Worm (Caenorhabditis elegans) whole organism, L4 larva: Measurements from ENCODE around the gene xpo-1.

Experiments used
- D1046.2 ChIP-seq: fragments of 200-800 bp; sonication (Bioruptor generic); IDR thresholded peaks from 2 replicates; pipeline ENCODE4 v1.3.6; 2022; ENCODE audit warnings: missing genetic modification characterization, missing compliant biosample characterization
- F26F4.8 ChIP-seq: fragments of 200-800 bp; sonication (Bioruptor generic); conservative IDR thresholded peaks from 2 replicates; pipeline ENCODE4 v1.3.6; 2022; ENCODE audit warnings: missing genetic modification characterization, missing compliant biosample characterization
- F44E2.7 ChIP-seq: fragments of 200-800 bp; sonication (Bioruptor generic); IDR thresholded peaks from 2 replicates; pipeline ENCODE4 v2.1.2; 2022; ENCODE audit warnings: missing genetic modification characterization, missing compliant biosample characterization
- F49E8.2 ChIP-seq: sonication (generic microtip); optimal IDR thresholded peaks from 2 replicates; lab custom pipeline; 2016; ENCODE audit warnings: missing compliant biosample characterization, mild to moderate bottlenecking, missing genetic modification characterization, borderline replicate concordance
- T20F7.1 ChIP-seq: fragments of 200-800 bp; sonication (Bioruptor generic); optimal IDR thresholded peaks from 2 replicates; lab custom pipeline; 2018; ENCODE audit warnings: mild to moderate bottlenecking, missing genetic modification characterization, missing compliant biosample characterization
- Y105C5A.15 ChIP-seq: fragments of 200-800 bp; sonication (Bioruptor generic); IDR thresholded peaks from 2 replicates; pipeline ENCODE4 v1.3.6; 2022; ENCODE audit warnings: missing genetic modification characterization, missing compliant biosample characterization
- Y75B8A.6 ChIP-seq: fragments of 200-800 bp; sonication (Bioruptor generic); IDR thresholded peaks from 2 replicates; pipeline ENCODE4 v1.3.6; 2022; ENCODE audit warnings: missing genetic modification reagents, missing genetic modification characterization, missing compliant biosample characterization
- ZK546.5 ChIP-seq, 2 experiments: sonication (generic microtip); optimal IDR thresholded peaks; 2 replicates each; lab custom pipeline; 2017; ENCODE audit warnings: missing biosample characterization in 2 of 2, missing genetic modification characterization in 2 of 2
- aha-1 ChIP-seq: fragments of 150-350 bp; peaks from one replicate; lab custom pipeline; 2014; ENCODE audit warnings: missing biosample characterization, missing genetic modification characterization
- ama-1 ChIP-seq: fragments of 150-350 bp; optimal IDR thresholded peaks from 2 replicates; lab custom pipeline; 2014; ENCODE audit warnings: inconsistent platforms, mixed read lengths
- arid-1 ChIP-seq: fragments of 200-800 bp; sonication (Bioruptor generic); conservative IDR thresholded peaks from 2 replicates; pipeline ENCODE4 v1.3.6; 2022; ENCODE audit warnings: missing genetic modification reagents, missing genetic modification characterization, missing compliant biosample characterization
- attf-4 ChIP-seq: sonication (generic microtip); optimal IDR thresholded peaks from 3 replicates; lab custom pipeline; 2017; ENCODE audit warnings: missing biosample characterization, missing genetic modification characterization
- ceh-28 ChIP-seq: fragments of 150-350 bp; optimal IDR thresholded peaks from 2 replicates; lab custom pipeline; 2014; ENCODE audit warnings: missing biosample characterization, missing genetic modification reagents, missing genetic modification characterization
- ceh-32 ChIP-seq: sonication (generic microtip); optimal IDR thresholded peaks from 2 replicates; lab custom pipeline; 2016; ENCODE audit warnings: mild to moderate bottlenecking, missing genetic modification characterization, missing compliant biosample characterization; ENCODE audit not compliant: poor library complexity
- ceh-82 ChIP-seq: sonication (generic microtip); optimal IDR thresholded peaks from 2 replicates; lab custom pipeline; 2017; ENCODE audit warnings: missing biosample characterization, missing genetic modification characterization
- ces-1 ChIP-seq: fragments of 150-350 bp; sonication (generic microtip); optimal IDR thresholded peaks from 4 replicates; lab custom pipeline; 2014; ENCODE audit warnings: missing biosample characterization, missing genetic modification reagents, missing genetic modification characterization
- daf-19 ChIP-seq: fragments of 200-800 bp; sonication (Bioruptor generic); conservative IDR thresholded peaks from 2 replicates; pipeline ENCODE4 v1.3.6; 2022; ENCODE audit warnings: missing genetic modification characterization, missing compliant biosample characterization
- dmd-6 ChIP-seq: fragments of 200-800 bp; sonication (Bioruptor generic); IDR thresholded peaks from 2 replicates; pipeline ENCODE4 v1.3.6; 2022; ENCODE audit warnings: missing genetic modification reagents, missing genetic modification characterization, missing compliant biosample characterization
- dmd-8 ChIP-seq: fragments of 200-800 bp; sonication (Bioruptor generic); IDR thresholded peaks from 2 replicates; pipeline ENCODE4 v1.3.6; 2022; ENCODE audit warnings: missing genetic modification characterization, missing compliant biosample characterization
- dmd-9 ChIP-seq: fragments of 200-800 bp; sonication (Bioruptor generic); IDR thresholded peaks from 2 replicates; pipeline ENCODE4 v1.3.6; 2022; ENCODE audit warnings: missing genetic modification reagents, missing genetic modification characterization, missing compliant biosample characterization
- dpl-1 ChIP-seq: fragments of 150-350 bp; optimal IDR thresholded peaks from 2 replicates; lab custom pipeline; 2014; ENCODE audit warnings: missing biosample characterization, missing genetic modification reagents, missing genetic modification characterization
- fkh-10 ChIP-seq: fragments of 150-350 bp; optimal IDR thresholded peaks from 2 replicates; lab custom pipeline; 2014; ENCODE audit warnings: missing biosample characterization, missing genetic modification reagents, missing genetic modification characterization
- fos-1 ChIP-seq: fragments of 150-350 bp; optimal IDR thresholded peaks from 2 replicates; lab custom pipeline; 2014; ENCODE audit warnings: missing biosample characterization, missing genetic modification characterization
- hlh-30 ChIP-seq: sonication (generic microtip); optimal IDR thresholded peaks from 2 replicates; lab custom pipeline; 2017; ENCODE audit warnings: antibody characterized with exemption, mild to moderate bottlenecking, missing genetic modification characterization, missing compliant biosample characterization; ENCODE audit not compliant: insufficient read depth
- lim-7 ChIP-seq: fragments of 200-800 bp; sonication (Bioruptor generic); IDR thresholded peaks from 2 replicates; pipeline ENCODE4 v1.3.6; 2022; ENCODE audit warnings: missing genetic modification characterization, missing compliant biosample characterization
- lin-38 ChIP-seq: fragments of 200-800 bp; sonication (Bioruptor generic); IDR thresholded peaks from 2 replicates; pipeline ENCODE4 v1.3.6; 2022; ENCODE audit warnings: missing genetic modification reagents, missing genetic modification characterization, missing compliant biosample characterization
- madf-9 ChIP-seq: fragments of 200-800 bp; sonication (Bioruptor generic); conservative IDR thresholded peaks from 2 replicates; pipeline ENCODE4 v1.3.6; 2022; ENCODE audit warnings: missing genetic modification reagents, missing genetic modification characterization, missing compliant biosample characterization
- mdt-29 ChIP-seq: fragments of 200-800 bp; sonication (Bioruptor generic); IDR thresholded peaks from 2 replicates; pipeline ENCODE4 v1.3.6; 2022; ENCODE audit warnings: missing genetic modification reagents, missing genetic modification characterization, missing compliant biosample characterization
- mes-2 ChIP-seq: sonication (generic microtip); optimal IDR thresholded peaks from 2 replicates; lab custom pipeline; 2016; ENCODE audit warnings: missing genotype, mild to moderate bottlenecking, missing genetic modification characterization, missing compliant biosample characterization; ENCODE audit not compliant: poor library complexity, severe bottlenecking
- mxl-2 ChIP-seq: fragments of 200-800 bp; sonication (Bioruptor generic); conservative IDR thresholded peaks from 2 replicates; pipeline ENCODE4 v1.3.6; 2022; ENCODE audit warnings: missing genetic modification reagents, missing genetic modification characterization, missing compliant biosample characterization
- nhr-111 ChIP-seq: fragments of 200-800 bp; sonication (Bioruptor generic); optimal IDR thresholded peaks from 2 replicates; lab custom pipeline; 2018; ENCODE audit warnings: mild to moderate bottlenecking, missing genetic modification characterization, missing compliant biosample characterization
- nhr-237 ChIP-seq: sonication (generic microtip); optimal IDR thresholded peaks from 2 replicates; lab custom pipeline; 2017; ENCODE audit warnings: missing biosample characterization, missing genetic modification characterization
- nhr-28 ChIP-seq: fragments of 150-350 bp; optimal IDR thresholded peaks from 2 replicates; lab custom pipeline; 2014; ENCODE audit warnings: missing biosample characterization, missing genetic modification characterization
- nhr-41 ChIP-seq: fragments of 200-800 bp; sonication (Bioruptor generic); IDR thresholded peaks from 2 replicates; pipeline ENCODE4 v1.3.6; 2022; ENCODE audit warnings: missing genetic modification reagents, missing genetic modification characterization, missing compliant biosample characterization
- nhr-6 ChIP-seq: fragments of 150-350 bp; optimal IDR thresholded peaks from 2 replicates; lab custom pipeline; 2014; ENCODE audit warnings: missing biosample characterization, missing genetic modification characterization
- pha-4 ChIP-seq, 2 experiments: fragments of 150-350 bp in 1 of 2; fragments of 200-800 bp in 1 of 2; sonication (Bioruptor generic) in 1 of 2; IDR thresholded peaks in 1 of 2; optimal IDR thresholded peaks in 1 of 2; 2 replicates each; pipeline versions ENCODE4 v1.3.6 to Lab custom; 2014 to 2022; ENCODE audit warnings: missing genetic modification characterization in 2 of 2, missing genetic modification reagents in 2 of 2, missing biosample characterization in 1 of 2, missing compliant biosample characterization in 1 of 2
- php-3 ChIP-seq: fragments of 200-800 bp; sonication (Bioruptor generic); IDR thresholded peaks from 2 replicates; pipeline ENCODE4 v1.3.6; 2022; ENCODE audit warnings: missing genetic modification reagents, missing genetic modification characterization, missing compliant biosample characterization
- snpc-1.2 ChIP-seq: fragments of 200-800 bp; sonication (Bioruptor generic); IDR thresholded peaks from 2 replicates; pipeline ENCODE4 v1.3.6; 2022; ENCODE audit warnings: missing genetic modification reagents, missing genetic modification characterization, missing compliant biosample characterization
- snpc-4 ChIP-seq: fragments of 150-350 bp; optimal IDR thresholded peaks from 2 replicates; lab custom pipeline; 2014; ENCODE audit warnings: missing biosample characterization, missing genetic modification characterization
- tra-1 ChIP-seq: fragments of 200-800 bp; sonication (Bioruptor generic); IDR thresholded peaks from 2 replicates; pipeline ENCODE4 v1.3.6; 2022; ENCODE audit warnings: missing genetic modification reagents, missing genetic modification characterization, missing compliant biosample characterization

xpo-1 gene

DNA sequence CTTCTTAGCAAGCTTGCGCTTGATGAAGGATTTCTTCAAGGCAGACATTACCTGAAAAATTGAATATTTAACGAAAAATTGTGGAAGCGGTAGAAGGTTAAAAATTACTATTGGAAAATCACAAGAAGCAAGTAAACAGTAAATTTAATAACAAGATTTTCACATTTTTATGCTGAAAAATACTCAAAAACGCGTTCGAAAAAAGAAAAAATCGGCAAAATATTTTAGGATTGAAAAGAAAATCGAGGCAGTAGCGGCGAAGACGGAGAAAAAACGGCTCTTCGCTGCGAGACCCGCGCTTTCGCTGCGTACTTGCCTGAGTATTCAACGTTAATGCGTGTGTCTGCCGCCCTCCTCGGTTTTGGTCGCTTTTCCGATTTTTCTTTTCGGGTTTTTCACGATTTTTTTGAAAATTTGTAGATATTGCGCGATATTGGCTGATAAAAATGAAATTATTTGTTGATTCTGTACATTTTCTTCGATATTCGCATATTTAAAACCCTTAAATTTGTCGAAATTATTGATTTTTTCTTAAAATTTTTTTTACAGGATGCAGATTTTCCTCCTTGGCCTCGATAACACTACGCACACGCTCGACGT, 28.7 kb upstream of the xpo-1 start, which contains the start of the genes rpl-39 and rps-30 (continued):
- TF ChIP-seq nhr-41 (no peak), fos-1 (tag; lab: Kevin White, UChicago) (no peak), php-3 (GFP tag; lab: Robert Waterston, UW) (no peak), T20F7.1 (GFP tag; lab: Kevin White, UChicago) (peak; percentile 82)

DNA sequence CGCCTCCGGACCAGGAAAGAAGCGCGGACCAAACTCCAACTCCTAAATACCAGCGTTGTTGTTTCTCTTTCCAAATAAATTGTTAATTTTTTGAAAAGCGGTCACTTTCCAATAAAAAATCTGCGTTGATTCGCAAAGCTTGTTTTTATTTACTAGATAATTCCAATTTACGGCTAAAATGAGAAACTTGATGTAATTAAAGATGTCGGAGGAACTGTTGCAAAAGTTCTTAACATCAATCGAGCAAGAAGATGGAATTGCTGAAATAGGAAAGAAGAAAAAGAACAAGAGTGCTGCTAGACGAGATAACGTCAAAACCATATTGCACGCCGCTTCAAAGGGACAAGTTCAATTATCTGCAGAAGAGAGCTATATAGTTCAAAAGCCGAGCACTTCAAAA, 27.8 kb upstream of the xpo-1 start, which contains the start of gene C26F1.3:
Gene C26F1.3, plus strand, starts transcription at position 203 of the 400 bp plus-strand sequence.
- TF ChIP-seq ceh-82 (no peak), mxl-2 (GFP tag; lab: Robert Waterston, UW) (no peak), lin-38 (peak; percentile 29; the same call in 1 of the 2 replicates), ceh-32 (tag; lab: Kevin White, UChicago) (no peak), nhr-111 (GFP tag; lab: Kevin White, UChicago) (no peak), Y105C5A.15 (GFP tag; lab: Robert Waterston, UW) (peak; percentile 35; the same call in 1 of the 2 replicates), lim-7 (GFP tag; lab: Robert Waterston, UW) (no peak), F44E2.7 (no peak), ces-1 (GFP tag; lab: Kevin White, UChicago) (no peak), mdt-29 (GFP tag; lab: Robert Waterston, UW) (0 out of 2 replicates have a peak, but pooled peaks have one; percentile 16), fkh-10 (GFP tag; lab: Kevin White, UChicago) (no peak), dmd-6 (GFP tag; lab: Robert Waterston, UW) (no peak), snpc-4 (no peak), snpc-1.2 (GFP tag; lab: Robert Waterston, UW) (peak; percentile 12; the same call in 1 of the 2 replicates), hlh-30 (no peak), dmd-9 (GFP tag; lab: Robert Waterston, UW) (no peak), F26F4.8 (GFP tag; lab: Robert Waterston, UW) (no peak), arid-1 (0 out of 2 replicates have a peak, but pooled peaks have one; percentile 29), pha-4 (GFP tag; IDR thresholded peaks at IDR 0.05; lab: Robert Waterston, UW) (no peak), pha-4 (tag; optimal IDR thresholded peaks at IDR 0.05; lab: Kevin White, UChicago) (no peak), nhr-6 (tag; lab: Kevin White, UChicago) (no peak), madf-9 (GFP tag; lab: Robert Waterston, UW) (no peak), mes-2 (tag; lab: Kevin White, UChicago) (peak; percentile 4), ama-1 (lab: Kevin White, UChicago) (peak; percentile 60), ZK546.5 (tag; optimal IDR thresholded peaks at IDR 0.05; lab: Kevin White, UChicago) (no peak), php-3 (GFP tag; lab: Robert Waterston, UW) (no peak), dpl-1 (no peak), Y75B8A.6 (0 out of 2 replicates have a peak, but pooled peaks have one; percentile 42), dmd-8 (GFP tag; lab: Robert Waterston, UW) (0 out of 2 replicates have a peak, but pooled peaks have one; percentile 27), fos-1 (tag; lab: Kevin White, UChicago) (no peak), nhr-237 (tag; lab: Kevin White, UChicago) (no peak), attf-4 (tag; lab: Kevin White, UChicago) (no peak)

DNA sequence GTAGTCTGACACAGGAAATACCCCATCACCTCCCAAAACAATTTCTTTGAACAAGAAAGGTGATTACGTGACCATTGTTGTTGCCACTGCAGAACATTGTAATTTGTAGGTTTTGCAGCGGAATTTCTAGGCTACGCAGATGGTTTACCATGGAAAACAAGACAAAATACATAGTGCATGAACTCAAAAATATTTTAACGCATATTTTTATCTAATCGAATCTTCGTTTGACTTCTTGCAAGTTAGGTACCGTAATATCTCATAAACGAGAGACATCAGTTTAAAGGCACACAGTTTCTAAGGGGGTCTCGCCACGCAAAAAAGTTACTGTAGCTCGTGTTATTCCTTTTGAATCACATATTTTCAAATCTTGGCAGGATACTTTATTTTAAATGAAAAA, 25.9 kb upstream of the xpo-1 start:
- TF ChIP-seq nhr-28 (tag; lab: Kevin White, UChicago) (peak; percentile 37), pha-4 (GFP tag; IDR thresholded peaks at IDR 0.05; lab: Robert Waterston, UW) (0 out of 2 replicates have a peak, but pooled peaks have one; percentile 12), pha-4 (tag; optimal IDR thresholded peaks at IDR 0.05; lab: Kevin White, UChicago) (no peak), F44E2.7 (no peak), F49E8.2 (tag; lab: Kevin White, UChicago) (peak; percentile 39), ama-1 (lab: Kevin White, UChicago) (no peak), ceh-28 (tag; lab: Kevin White, UChicago) (no peak), D1046.2 (GFP tag; lab: Robert Waterston, UW) (no peak), daf-19 (no peak), aha-1 (tag; lab: Kevin White, UChicago) (peak; percentile 57), tra-1 (GFP tag; lab: Robert Waterston, UW) (no peak), lin-38 (peak; percentile 48; the same call in 1 of the 2 replicates)
